Worm (Caenorhabditis elegans): Measurements from ENCODE around the gene acp-6.

acp-6 gene

ce11 chrIV:6415149-6415548 lies 10.8 kb downstream of the acp-6 start, which contains the start of gene exos-2 (continued):
- TF ChIP-seq F57A8.1 (GFP tag; optimal IDR thresholded peaks at IDR 0.05) (no peak), bed-2 (GFP tag; IDR thresholded peaks at IDR 0.05) (no peak), attf-3 (GFP tag; conservative IDR thresholded peaks at IDR 0.05) (peak; percentile 97), Y56A3A.18 (GFP tag; IDR thresholded peaks at IDR 0.05) (no peak), fkh-3 (tag; optimal IDR thresholded peaks at IDR 0.05) (no peak), sea-2 (GFP tag; IDR thresholded peaks at IDR 0.05) (no peak), hmg-20 (GFP tag; IDR thresholded peaks at IDR 0.05) (no peak), hlh-26 (GFP tag; conservative IDR thresholded peaks at IDR 0.05) (no peak), B0336.3 (GFP tag; IDR thresholded peaks at IDR 0.05) (no peak), hsf-1 (GFP tag; IDR thresholded peaks at IDR 0.05) (no peak)

- TF ChIP-seq snpc-4 (GFP tag; optimal IDR thresholded peaks at IDR 0.05) (no peak), snpc-4 (tag; optimal IDR thresholded peaks at IDR 0.05) (no peak), nhr-120 (GFP tag; IDR thresholded peaks at IDR 0.05) (no peak), lsl-1 (GFP tag; optimal IDR thresholded peaks at IDR 0.05) (no peak), D2030.7 (GFP tag; IDR thresholded peaks at IDR 0.05) (no peak), zfh-2 (GFP tag; conservative IDR thresholded peaks at IDR 0.05) (no peak), unc-130 (GFP tag; optimal IDR thresholded peaks at IDR 0.05) (no peak), madf-10 (tag; optimal IDR thresholded peaks at IDR 0.05) (no peak), F57C9.4 (tag; optimal IDR thresholded peaks at IDR 0.05) (no peak), hsf-1 (GFP tag; IDR thresholded peaks at IDR 0.05) (no peak), lin-54 (GFP tag; optimal IDR thresholded peaks at IDR 0.05) (no peak), unc-62 (GFP tag; optimal IDR thresholded peaks at IDR 0.05) (no peak), ceh-91 (GFP tag; IDR thresholded peaks at IDR 0.05) (no peak), ets-4 (GFP tag; optimal IDR thresholded peaks at IDR 0.05) (no peak)
Measured at ce11 chrIV:6413482-6413881, 12.5 kb downstream of the acp-6 start, which contains the start of gene nlp-71. TSS of gene nlp-71 (minus strand) at chrIV:6413582.

- no peak for TF ChIP-seq mes-4 (tag; optimal IDR thresholded peaks at IDR 0.05)
- TF ChIP-seq dpl-1 (GFP tag; optimal IDR thresholded peaks at IDR 0.05), result no peak
- TF ChIP-seq ccch-3 (GFP tag; optimal IDR thresholded peaks at IDR 0.05), result no peak
- no peak for TF ChIP-seq nhr-120 (GFP tag; IDR thresholded peaks at IDR 0.05)
- TF ChIP-seq madf-8 (GFP tag; conservative IDR thresholded peaks at IDR 0.05), result no peak
- TF ChIP-seq dpff-1 (tag; optimal IDR thresholded peaks at IDR 0.05), result no peak
- TF ChIP-seq F49E8.2 (tag; optimal IDR thresholded peaks at IDR 0.05; ENCODE audit: insufficient read depth), result no peak
- TF ChIP-seq pha-4 (tag; optimal IDR thresholded peaks at IDR 0.05), result no peak
- TF ChIP-seq nfya-1 (tag; optimal IDR thresholded peaks at IDR 0.05; ENCODE audit: borderline replicate concordance, insufficient read depth), result no peak
- no peak for TF ChIP-seq F33H1.4 (GFP tag; IDR thresholded peaks at IDR 0.05)
- TF ChIP-seq snpc-1.1 (tag; optimal IDR thresholded peaks at IDR 0.05; ENCODE audit: insufficient read depth), result no peak
Measured at ce11 chrIV:6404871-6405270, 21.1 kb downstream of the acp-6 start, which contains the start of gene srv-13. TSS of gene srv-13 (plus strand) at chrIV:6405171.

ce11 chrIV:6403399-6403798 lies 22.5 kb downstream of the acp-6 start:
- no peak for TF ChIP-seq nhr-90 (tag; optimal IDR thresholded peaks at IDR 0.05)
- no peak for TF ChIP-seq Y53G8AR.9 (GFP tag; conservative IDR thresholded peaks at IDR 0.05)
- no peak for TF ChIP-seq aptf-2 (GFP tag; conservative IDR thresholded peaks at IDR 0.05)
- no peak for TF ChIP-seq athp-1 (tag; optimal IDR thresholded peaks at IDR 0.05)
- TF ChIP-seq K12H6.12 (tag; optimal IDR thresholded peaks at IDR 0.05), result no peak
- TF ChIP-seq cebp-2 (GFP tag; IDR thresholded peaks at IDR 0.05), result no peak
- TF ChIP-seq nfya-2 (GFP tag; IDR thresholded peaks at IDR 0.05), result no peak
- TF ChIP-seq tbx-9 (tag; optimal IDR thresholded peaks at IDR 0.05; ENCODE audit: borderline replicate concordance), result no peak
- no peak for TF ChIP-seq lin-26 (GFP tag; IDR thresholded peaks at IDR 0.05)
- TF ChIP-seq K11D2.4 (GFP tag; IDR thresholded peaks at IDR 0.05), result no peak
- no peak for TF ChIP-seq hlh-26 (GFP tag; conservative IDR thresholded peaks at IDR 0.05)
- no peak for TF ChIP-seq dpl-1 (GFP tag; optimal IDR thresholded peaks at IDR 0.05)
- no peak for TF ChIP-seq B0019.2 (GFP tag; conservative IDR thresholded peaks at IDR 0.05)
- TF ChIP-seq attf-6 (GFP tag; IDR thresholded peaks at IDR 0.05), result no peak
- no peak for TF ChIP-seq egl-18 (GFP tag; IDR thresholded peaks at IDR 0.05)

Measured in whole organism, young adult.